Worm (Caenorhabditis elegans) whole organism, L1 larva: ENCODE measurements around the gene lact-7.

ENCODE experiments used
- blmp-1 ChIP-seq: fragments of 150-350 bp; optimal IDR thresholded peaks from 2 replicates; lab custom pipeline; 2014; ENCODE audit warnings: missing biosample characterization, missing genetic modification characterization
- irx-1 ChIP-seq: sonication (generic microtip); optimal IDR thresholded peaks from 2 replicates; lab custom pipeline; 2016; ENCODE audit warnings: missing genetic modification characterization, missing compliant biosample characterization
- jun-1 ChIP-seq: fragments of 150-350 bp; optimal IDR thresholded peaks from 2 replicates; lab custom pipeline; 2014; ENCODE audit warnings: missing biosample characterization, missing genetic modification reagents, missing genetic modification characterization
- nhr-76 ChIP-seq: sonication (generic microtip); optimal IDR thresholded peaks from 2 replicates; lab custom pipeline; 2017; ENCODE audit warnings: missing biosample characterization, missing genetic modification characterization
- nhr-77 ChIP-seq: fragments of 150-350 bp; optimal IDR thresholded peaks from 2 replicates; lab custom pipeline; 2014; ENCODE audit warnings: missing biosample characterization, missing genetic modification characterization
- unc-62 ChIP-seq: fragments of 150-350 bp; optimal IDR thresholded peaks from 2 replicates; lab custom pipeline; 2014; ENCODE audit warnings: missing biosample characterization, missing genetic modification reagents, missing genetic modification characterization

ce11 chrX:11726450-11726849 lies 32.5 kb upstream of the lact-7 start:
- TF ChIP-seq nhr-76: no peak
- no peak for TF ChIP-seq jun-1
- TF ChIP-seq irx-1 (tag; lab: Kevin White, UChicago): no peak
- TF ChIP-seq nhr-77 (tag; lab: Kevin White, UChicago): no peak
- TF ChIP-seq blmp-1 (tag; lab: Kevin White, UChicago): peak; percentile 26
- TF ChIP-seq unc-62 (GFP tag; lab: Kevin White, UChicago): no peak
